Worm (Caenorhabditis elegans): ENCODE results near the gene pcf-11.

Gene pcf-11

DNA sequence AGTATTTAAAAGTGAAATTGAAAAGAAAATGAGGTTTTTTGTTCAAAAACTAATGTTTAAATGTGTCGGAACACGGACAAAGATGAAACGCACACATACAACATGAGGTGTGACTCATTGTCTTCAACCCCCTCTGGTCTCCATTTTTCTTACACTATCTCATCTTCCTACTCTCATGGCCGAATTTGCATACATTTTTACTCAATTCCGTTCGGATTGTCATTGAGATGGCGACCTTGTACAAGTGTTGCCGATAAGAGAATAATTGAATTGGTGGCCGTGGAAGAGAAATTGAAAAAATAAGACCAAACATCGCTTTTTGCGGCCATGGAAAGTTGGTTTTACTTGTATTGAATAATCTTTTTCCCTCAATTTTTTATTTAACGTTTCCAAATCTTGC is 22.5 kb downstream of the pcf-11 start, which contains the start of gene txbp-3 (continued):
- peak; percentile 12 to 48 for TF ChIP-seq lsy-2 (tag; optimal IDR thresholded peaks at IDR 0.05)
- peak; percentile 17 for TF ChIP-seq nhr-47 (tag; optimal IDR thresholded peaks at IDR 0.05)
- peak; percentile 12 for TF ChIP-seq lin-13 (GFP tag; optimal IDR thresholded peaks at IDR 0.05)
- peak; percentile 23 for TF ChIP-seq fkh-8 (tag; optimal IDR thresholded peaks at IDR 0.05)
- TF ChIP-seq egl-27 (tag; optimal IDR thresholded peaks at IDR 0.05): no peak
- TF ChIP-seq ceh-90 (tag; optimal IDR thresholded peaks at IDR 0.05): no peak
- no peak for TF ChIP-seq xbp-1 (tag; optimal IDR thresholded peaks at IDR 0.05)
- no peak for TF ChIP-seq sox-4 (tag; optimal IDR thresholded peaks at IDR 0.05)
- TF ChIP-seq fkh-10 (GFP tag; optimal IDR thresholded peaks at IDR 0.05): no peak
- TF ChIP-seq lin-35 (GFP tag; optimal IDR thresholded peaks at IDR 0.05): peak; percentile 32 to 47
- peak; percentile 9 for TF ChIP-seq C16A3.4 (tag; optimal IDR thresholded peaks at IDR 0.05)
- no peak for TF ChIP-seq unc-98 (GFP tag; IDR thresholded peaks at IDR 0.05)
- TF ChIP-seq unc-30 (tag; optimal IDR thresholded peaks at IDR 0.05): no peak
- TF ChIP-seq tlp-1 (tag; optimal IDR thresholded peaks at IDR 0.05): no peak
- TF ChIP-seq unc-130 (tag; optimal IDR thresholded peaks at IDR 0.05): no peak
- no peak for TF ChIP-seq ets-5 (GFP tag; IDR thresholded peaks at IDR 0.05)
- TF ChIP-seq elt-3 (tag; optimal IDR thresholded peaks at IDR 0.05): no peak
- TF ChIP-seq C34B4.2 (tag; optimal IDR thresholded peaks at IDR 0.05): no peak
- peak; percentile 9 for TF ChIP-seq nhr-20 (tag; optimal IDR thresholded peaks at IDR 0.05)
- no peak for TF ChIP-seq grh-1 (GFP tag; IDR thresholded peaks at IDR 0.05)
- TF ChIP-seq elt-2 (tag; optimal IDR thresholded peaks at IDR 0.05): peak; percentile 18
- TF ChIP-seq jun-1 (tag; optimal IDR thresholded peaks at IDR 0.05): no peak
- TF ChIP-seq nhr-84 (tag; optimal IDR thresholded peaks at IDR 0.05): no peak
- TF ChIP-seq lir-3 (tag; optimal IDR thresholded peaks at IDR 0.05; ENCODE audit: poor library complexity): peak; percentile 43
- peak; percentile 38 for TF ChIP-seq blmp-1 (tag; optimal IDR thresholded peaks at IDR 0.05)
- peak in 2 of 3 experiments; percentile 4 to 56 for TF ChIP-seq dpl-1 (GFP tag; optimal IDR thresholded peaks at IDR 0.05)
- no peak for TF ChIP-seq hlh-4 (tag; optimal IDR thresholded peaks at IDR 0.05)
- TF ChIP-seq zag-1 (tag; optimal IDR thresholded peaks at IDR 0.05): no peak
- TF ChIP-seq efl-3 (GFP tag; optimal IDR thresholded peaks at IDR 0.05): no peak
- no peak for TF ChIP-seq sup-37 (GFP tag; optimal IDR thresholded peaks at IDR 0.05)
- TF ChIP-seq rnt-1 (tag; optimal IDR thresholded peaks at IDR 0.05): peak; percentile 21
- no peak for TF ChIP-seq hlh-17 (GFP tag; optimal IDR thresholded peaks at IDR 0.05; ENCODE audit: borderline replicate concordance)
- TF ChIP-seq nhr-11 (tag; optimal IDR thresholded peaks at IDR 0.05): no peak
- no peak for TF ChIP-seq hpl-2 (GFP tag; optimal IDR thresholded peaks at IDR 0.05)
- TF ChIP-seq nhr-237 (tag; optimal IDR thresholded peaks at IDR 0.05): no peak

DNA sequence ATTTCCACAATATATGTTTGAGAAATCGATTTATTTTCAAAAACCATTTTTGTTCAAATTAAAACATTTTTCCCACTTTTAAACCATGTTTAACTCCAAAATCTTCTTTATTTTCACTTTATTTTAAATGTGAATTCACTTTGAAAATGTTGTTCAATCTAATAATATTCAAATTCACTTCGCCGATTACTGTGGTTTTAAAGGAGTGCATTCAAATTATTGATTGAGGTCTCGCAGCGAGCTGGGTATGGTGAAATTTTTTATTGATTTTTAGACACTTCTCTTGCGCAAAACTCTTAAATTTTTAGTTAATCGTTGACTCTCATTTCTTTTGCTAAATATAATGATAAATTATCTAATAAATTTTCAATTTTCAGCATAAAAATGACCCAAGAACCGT is 23.0 kb downstream of the pcf-11 start, which contains the start of gene C45G9.5:
TSS of gene C45G9.5 (plus strand) at position 378 of the 400 bp plus-strand sequence.
- no peak for TF ChIP-seq snpc-4 (tag; optimal IDR thresholded peaks at IDR 0.05)
- no peak for TF ChIP-seq ztf-4 (tag; optimal IDR thresholded peaks at IDR 0.05)
- no peak for TF ChIP-seq irx-1 (tag; optimal IDR thresholded peaks at IDR 0.05)
- TF ChIP-seq nhr-237 (tag; optimal IDR thresholded peaks at IDR 0.05): no peak
- TF ChIP-seq pqm-1 (tag; optimal IDR thresholded peaks at IDR 0.05): no peak

DNA sequence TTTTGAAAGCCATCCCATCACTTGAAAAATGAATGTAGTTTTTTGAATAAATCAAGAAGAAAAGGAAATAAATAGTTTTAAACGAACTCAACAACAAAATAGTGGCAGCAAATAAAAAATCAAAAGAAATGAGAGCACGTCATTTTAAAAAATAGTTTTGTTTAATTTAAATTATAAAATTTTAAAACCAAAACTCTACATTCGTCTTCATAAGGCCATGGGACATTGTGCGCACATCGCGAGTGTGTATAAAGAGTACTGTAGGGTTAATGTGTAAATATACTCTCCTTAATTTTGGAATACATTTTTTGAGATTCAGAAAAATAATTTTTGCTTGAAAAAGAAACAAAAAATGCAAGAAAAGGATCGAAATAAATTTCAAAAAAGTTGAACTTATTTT is 27.2 kb downstream of the pcf-11 start, which contains the start of gene C45G9.15:
TSS of gene C45G9.15 (minus strand) at position 101 of the 400 bp plus-strand sequence.
- TF ChIP-seq ceh-82 (tag; optimal IDR thresholded peaks at IDR 0.05): no peak
- no peak for TF ChIP-seq C04F5.9 (tag; optimal IDR thresholded peaks at IDR 0.05)
- no peak for TF ChIP-seq efl-3 (GFP tag; optimal IDR thresholded peaks at IDR 0.05)
- no peak for TF ChIP-seq fkh-8 (tag; optimal IDR thresholded peaks at IDR 0.05)
- TF ChIP-seq mep-1 (tag; optimal IDR thresholded peaks at IDR 0.05): no peak

Measured in whole organism, L1 larva.